Fruit fly (Drosophila melanogaster) S2 (cell line): ENCODE data around the gene CG33557.

Experiments used
- CG8478 ChIP-seq: fragments of >200 bp; optimal IDR thresholded peaks from 2 replicates; lab custom pipeline; 2018
- CTCF ChIP-seq, 2 experiments: fragments of >200 bp; optimal IDR thresholded peaks; 2 replicates each; lab custom pipeline; 2018

DNA sequence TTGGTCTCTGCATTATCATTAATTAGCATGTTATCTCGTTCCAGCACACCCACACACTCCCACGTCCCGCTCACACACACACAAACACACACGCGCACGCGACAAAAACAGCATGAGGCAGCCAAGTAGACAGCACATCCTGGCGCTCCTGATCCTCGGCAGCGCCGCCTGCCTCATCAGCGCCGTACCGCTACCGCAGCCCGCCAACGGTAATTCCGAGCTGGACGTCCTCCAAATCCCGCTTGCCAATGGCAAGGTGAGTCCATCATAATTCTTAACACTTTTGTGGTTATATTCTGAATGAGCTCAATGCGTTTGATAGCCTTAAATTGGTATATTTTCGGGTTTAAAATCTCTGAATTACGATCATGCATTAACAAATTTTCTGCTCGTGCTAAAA is 16.1 kb upstream of the CG33557 start:
- TF ChIP-seq CTCF (optimal IDR thresholded peaks at IDR 0.05; lab: Kevin White, UChicago) (no peak), CG8478 (lab: Kevin White, UChicago) (no peak)
